Fruit fly (Drosophila melanogaster) whole organism, embryonic: Measurements from ENCODE around the gene kay.

Experiments used
- Bgb ChIP-seq: fragments of 200-800 bp; sonication (Bioruptor generic); IDR thresholded peaks from 2 replicates; pipeline ENCODE4 v1.3.6; 2022; ENCODE audit warnings: missing biosample characterization, missing genetic modification characterization; ENCODE audit not compliant: partially characterized antibody
- CG10274 ChIP-seq: fragments of 200-800 bp; sonication (Bioruptor generic); optimal IDR thresholded peaks from 3 replicates; lab custom pipeline; 2017; ENCODE audit warnings: missing biosample characterization, mild to moderate bottlenecking, missing genetic modification characterization
- CG10543 ChIP-seq: fragments of 200-800 bp; sonication (Bioruptor generic); optimal IDR thresholded peaks from 3 replicates; lab custom pipeline; 2017; ENCODE audit warnings: missing biosample characterization, mild to moderate bottlenecking, missing genetic modification characterization, moderate library complexity
- CG10565 ChIP-seq: fragments of 200-800 bp; sonication (Bioruptor generic); optimal IDR thresholded peaks from 3 replicates; lab custom pipeline; 2016; ENCODE audit warnings: missing biosample characterization, mild to moderate bottlenecking, missing genetic modification characterization
- CG12219 ChIP-seq: fragments of 200-800 bp; sonication (Bioruptor generic); optimal IDR thresholded peaks from 3 replicates; lab custom pipeline; 2018; ENCODE audit warnings: missing biosample characterization, mild to moderate bottlenecking, missing genetic modification characterization
- CG12659 ChIP-seq: fragments of 200-800 bp; sonication (Bioruptor generic); optimal IDR thresholded peaks from 3 replicates; lab custom pipeline; 2017; ENCODE audit warnings: mild to moderate bottlenecking, missing biosample characterization, missing genetic modification reagents, missing genetic modification characterization
- CG12744 ChIP-seq: fragments of 200-800 bp; sonication (Bioruptor generic); optimal IDR thresholded peaks from 2 replicates; lab custom pipeline; 2016; ENCODE audit warnings: missing biosample characterization, missing genetic modification characterization
- CG13894 ChIP-seq: fragments of 200-800 bp; sonication (Bioruptor generic); optimal IDR thresholded peaks from 3 replicates; lab custom pipeline; 2018; ENCODE audit warnings: missing biosample characterization, mild to moderate bottlenecking, missing genetic modification characterization, moderate library complexity
- CG17359 ChIP-seq: fragments of 200-800 bp; sonication (Bioruptor generic); optimal IDR thresholded peaks from 3 replicates; lab custom pipeline; 2018; ENCODE audit warnings: missing biosample characterization, mild to moderate bottlenecking, missing genetic modification characterization, moderate library complexity
- CG17912 ChIP-seq: fragments of 200-800 bp; sonication (Bioruptor generic); optimal IDR thresholded peaks from 2 replicates; lab custom pipeline; 2018; ENCODE audit warnings: missing biosample characterization, mild to moderate bottlenecking, missing genetic modification characterization
- CG2199 ChIP-seq: fragments of 200-800 bp; sonication (Bioruptor generic); IDR thresholded peaks from 3 replicates; pipeline ENCODE4 v1.3.6; 2022; ENCODE audit warnings: missing biosample characterization, missing genetic modification characterization
- CG2202 ChIP-seq: fragments of 200-800 bp; sonication (Bioruptor generic); optimal IDR thresholded peaks from 2 replicates; lab custom pipeline; 2018; ENCODE audit warnings: missing biosample characterization, mild to moderate bottlenecking, missing genetic modification characterization
- CG30403 ChIP-seq: fragments of 200-800 bp; sonication (Bioruptor generic); optimal IDR thresholded peaks from 3 replicates; lab custom pipeline; 2016; ENCODE audit warnings: missing biosample characterization, missing genetic modification characterization
- CG31365 ChIP-seq: fragments of 200-800 bp; sonication (Bioruptor generic); optimal IDR thresholded peaks from 2 replicates; lab custom pipeline; 2018; ENCODE audit warnings: missing biosample characterization, mild to moderate bottlenecking, missing genetic modification characterization
- CG31441 ChIP-seq: fragments of 200-800 bp; sonication (Bioruptor generic); IDR thresholded peaks from 2 replicates; pipeline ENCODE4 v1.3.6; 2022; ENCODE audit warnings: missing biosample characterization, missing genetic modification characterization
- CG3163 ChIP-seq: fragments of 200-800 bp; sonication (Bioruptor generic); optimal IDR thresholded peaks from 3 replicates; lab custom pipeline; 2016; ENCODE audit warnings: missing biosample characterization, missing genetic modification characterization
- CG3847 ChIP-seq: fragments of 200-800 bp; sonication (Bioruptor generic); IDR thresholded peaks from 2 replicates; pipeline ENCODE4 v1.3.6; 2022; ENCODE audit warnings: missing biosample characterization, missing genetic modification characterization
- CG4617 ChIP-seq: fragments of 200-800 bp; sonication (Bioruptor generic); optimal IDR thresholded peaks from 3 replicates; lab custom pipeline; 2016; ENCODE audit warnings: missing biosample characterization, missing genetic modification characterization, borderline replicate concordance
- CG6175 ChIP-seq: fragments of 200-800 bp; sonication (Bioruptor generic); IDR thresholded peaks from 3 replicates; pipeline ENCODE4 v1.3.6; 2022; ENCODE audit warnings: missing biosample characterization, missing genetic modification characterization
- CG6254 ChIP-seq: fragments of 200-800 bp; sonication (Bioruptor generic); optimal IDR thresholded peaks from 3 replicates; lab custom pipeline; 2017; ENCODE audit warnings: mild to moderate bottlenecking, missing biosample characterization, missing genetic modification reagents, missing genetic modification characterization
- CG9876 ChIP-seq: fragments of 200-800 bp; sonication (Bioruptor generic); optimal IDR thresholded peaks from 2 replicates; lab custom pipeline; 2016; ENCODE audit warnings: missing biosample characterization, missing genetic modification characterization
- Dad ChIP-seq: fragments of 200-800 bp; sonication (Bioruptor generic); optimal IDR thresholded peaks from 3 replicates; lab custom pipeline; 2016; ENCODE audit warnings: missing biosample characterization, missing genetic modification characterization
- Fer1 ChIP-seq: fragments of 200-800 bp; sonication (Bioruptor generic); optimal IDR thresholded peaks from 2 replicates; lab custom pipeline; 2017; ENCODE audit warnings: missing biosample characterization, mild to moderate bottlenecking, missing genetic modification characterization
- H15 ChIP-seq: fragments of 200-800 bp; sonication (Bioruptor generic); IDR thresholded peaks from 3 replicates; pipeline ENCODE4 v1.3.6; 2022; ENCODE audit warnings: missing biosample characterization, missing genetic modification characterization
- HLHmδ ChIP-seq: fragments of 200-800 bp; sonication (Bioruptor generic); optimal IDR thresholded peaks from 2 replicates; lab custom pipeline; 2018; ENCODE audit warnings: missing biosample characterization, mild to moderate bottlenecking, missing genetic modification characterization, moderate library complexity
- Kr ChIP-seq: fragments of 200-800 bp; sonication (Bioruptor generic); optimal IDR thresholded peaks from 2 replicates; lab custom pipeline; 2017; ENCODE audit warnings: missing biosample characterization, mild to moderate bottlenecking, missing genetic modification characterization
- Optix ChIP-seq: fragments of 200-800 bp; sonication (Bioruptor generic); IDR thresholded peaks from 3 replicates; pipeline ENCODE4 v1.3.6; 2022; ENCODE audit warnings: missing biosample characterization, missing genetic modification characterization
- PHDP ChIP-seq: fragments of 200-800 bp; sonication (Bioruptor generic); optimal IDR thresholded peaks from 3 replicates; lab custom pipeline; 2018; ENCODE audit warnings: missing biosample characterization, mild to moderate bottlenecking, missing genetic modification characterization, moderate library complexity
- Ptx1 ChIP-seq: fragments of 200-800 bp; sonication (Bioruptor generic); IDR thresholded peaks from 2 replicates; pipeline ENCODE4 v1.3.6; 2022; ENCODE audit warnings: missing biosample characterization, missing genetic modification characterization
- Sry-β ChIP-seq: fragments of 200-800 bp; sonication (Bioruptor generic); optimal IDR thresholded peaks from 2 replicates; lab custom pipeline; 2018; ENCODE audit warnings: missing biosample characterization, mild to moderate bottlenecking, missing genetic modification characterization, moderate library complexity
- Tbp ChIP-seq: fragments of >200 bp; optimal IDR thresholded peaks from 2 replicates; lab custom pipeline; 2018; ENCODE audit warnings: missing biosample characterization, missing genetic modification characterization
- aop ChIP-seq: fragments of 200-800 bp; sonication (Bioruptor generic); IDR thresholded peaks from 2 replicates; pipeline ENCODE4 v1.3.6; 2022; ENCODE audit warnings: missing biosample characterization, missing genetic modification characterization
- ato ChIP-seq: fragments of 200-800 bp; sonication (Bioruptor generic); IDR thresholded peaks from 2 replicates; pipeline ENCODE4 v1.3.6; 2022; ENCODE audit warnings: missing biosample characterization, missing genetic modification characterization; ENCODE audit not compliant: partially characterized antibody
- az2 ChIP-seq: fragments of 200-800 bp; sonication (Bioruptor generic); optimal IDR thresholded peaks from 3 replicates; lab custom pipeline; 2016; ENCODE audit warnings: missing biosample characterization, missing genetic modification characterization
- bbx ChIP-seq: fragments of 200-800 bp; sonication (Bioruptor generic); IDR thresholded peaks from 2 replicates; pipeline ENCODE4 v1.3.6; 2022; ENCODE audit warnings: missing biosample characterization, missing genetic modification characterization; ENCODE audit not compliant: partially characterized antibody
- cas ChIP-seq: fragments of 200-800 bp; sonication (Bioruptor generic); IDR thresholded peaks from 2 replicates; pipeline ENCODE4 v1.3.6; 2022; ENCODE audit warnings: missing biosample characterization, missing genetic modification characterization
- crp ChIP-seq, 2 experiments: fragments of 200-800 bp; sonication (Bioruptor generic); optimal IDR thresholded peaks; 2 replicates in 1 of 2; 3 replicates in 1 of 2; lab custom pipeline; 2017; ENCODE audit warnings: missing biosample characterization in 2 of 2, missing genetic modification characterization in 2 of 2, mild to moderate bottlenecking in 1 of 2, moderate library complexity in 1 of 2
- esg ChIP-seq: fragments of 200-800 bp; sonication (Bioruptor generic); conservative IDR thresholded peaks from 2 replicates; pipeline ENCODE4 v1.3.6; 2022; ENCODE audit warnings: missing biosample characterization, missing genetic modification characterization
- fd3F ChIP-seq: fragments of 200-800 bp; sonication (Bioruptor generic); optimal IDR thresholded peaks from 2 replicates; lab custom pipeline; 2018; ENCODE audit warnings: missing biosample characterization, mild to moderate bottlenecking, missing genetic modification characterization, moderate library complexity
- gce ChIP-seq: fragments of 200-800 bp; sonication (Bioruptor generic); IDR thresholded peaks from 3 replicates; pipeline ENCODE4 v1.3.6; 2022; ENCODE audit warnings: missing biosample characterization, missing genetic modification characterization
- jumu ChIP-seq: fragments of 200-800 bp; sonication (Bioruptor generic); optimal IDR thresholded peaks from 3 replicates; lab custom pipeline; 2016; ENCODE audit warnings: missing biosample characterization, missing genetic modification characterization
- knrl ChIP-seq: fragments of 200-800 bp; sonication (Bioruptor generic); IDR thresholded peaks from 3 replicates; pipeline ENCODE4 v1.3.6; 2022; ENCODE audit warnings: missing biosample characterization, missing genetic modification characterization; ENCODE audit not compliant: partially characterized antibody
- nmo ChIP-seq: fragments of 200-800 bp; sonication (Bioruptor generic); optimal IDR thresholded peaks from 2 replicates; lab custom pipeline; 2018; ENCODE audit warnings: missing biosample characterization, mild to moderate bottlenecking, missing genetic modification characterization, moderate library complexity
- phol ChIP-seq: fragments of 200-800 bp; sonication (Bioruptor generic); optimal IDR thresholded peaks from 3 replicates; lab custom pipeline; 2018; ENCODE audit warnings: missing biosample characterization, mild to moderate bottlenecking, missing genetic modification characterization, moderate library complexity
- prd ChIP-seq, 3 experiments: fragments of >200 bp in 2 of 3; fragments of 200-800 bp in 1 of 3; sonication (Bioruptor generic) in 1 of 3; optimal IDR thresholded peaks in 2 of 3; IDR thresholded peaks in 1 of 3; 2 replicates in 2 of 3; 3 replicates in 1 of 3; pipeline versions ENCODE4 v1.3.6 to Lab custom; 2017 to 2022; ENCODE audit warnings: missing biosample characterization in 1 of 3, missing genetic modification characterization in 1 of 3
- sob ChIP-seq: fragments of 200-800 bp; sonication (Bioruptor generic); IDR thresholded peaks from 2 replicates; pipeline ENCODE4 v1.3.6; 2022; ENCODE audit warnings: missing biosample characterization, missing genetic modification characterization
- sug ChIP-seq: fragments of 200-800 bp; optimal IDR thresholded peaks from 2 replicates; lab custom pipeline; 2019; ENCODE audit warnings: missing biosample characterization, mild to moderate bottlenecking, missing genetic modification characterization, moderate library complexity
- tgo ChIP-seq: fragments of 200-800 bp; sonication (Bioruptor generic); IDR thresholded peaks from 3 replicates; pipeline ENCODE4 v1.3.6; 2022; ENCODE audit warnings: missing biosample characterization, missing genetic modification characterization
- vnd ChIP-seq: fragments of 200-800 bp; sonication (Bioruptor generic); IDR thresholded peaks from 3 replicates; pipeline ENCODE4 v1.3.6; 2022; ENCODE audit warnings: missing biosample characterization, missing genetic modification characterization; ENCODE audit not compliant: partially characterized antibody

kay gene

dm6 chr3R:29773833-29774324 lies 8.1 kb downstream of the kay start (continued):
- peak; percentile 70 for TF ChIP-seq sob
- no peak for TF ChIP-seq knrl (GFP tag; lab: Robert Waterston, UW)
- TF ChIP-seq Sry-β (GFP tag; lab: Kevin White, UChicago) = no peak
- TF ChIP-seq H15 (GFP tag; lab: Robert Waterston, UW) = peak; percentile 61; the same call in 2 of the 3 replicates
- TF ChIP-seq tgo (GFP tag; lab: Robert Waterston, UW) = peak; percentile 80
- TF ChIP-seq CG4617 (GFP tag; lab: Kevin White, UChicago) = peak; percentile 19
- peak; percentile 82 for TF ChIP-seq CG30403 (GFP tag; lab: Kevin White, UChicago)
- TF ChIP-seq gce (GFP tag; lab: Robert Waterston, UW) = no peak
- TF ChIP-seq aop (GFP tag; lab: Robert Waterston, UW) = no peak
- no peak for TF ChIP-seq prd (optimal IDR thresholded peaks at IDR 0.05; lab: Kevin White, UChicago)
- TF ChIP-seq prd (GFP tag; IDR thresholded peaks at IDR 0.05; lab: Robert Waterston, UW) = peak; percentile 80
- TF ChIP-seq CG10274 (GFP tag; lab: Kevin White, UChicago) = peak; percentile 92
- peak; percentile 99 for TF ChIP-seq CG13894 (tag; lab: Kevin White, UChicago)
- TF ChIP-seq Kr (GFP tag; lab: Kevin White, UChicago) = no peak
- no peak for TF ChIP-seq CG2199 (GFP tag; lab: Robert Waterston, UW)
- no peak for TF ChIP-seq ato (GFP tag; lab: Robert Waterston, UW)
- TF ChIP-seq Tbp = no peak
- TF ChIP-seq Optix (GFP tag; lab: Robert Waterston, UW) = peak; percentile 70; the same call in 1 of the 3 replicates
- TF ChIP-seq jumu (GFP tag; lab: Kevin White, UChicago) = peak; percentile 53
- peak; percentile 57 for TF ChIP-seq CG17359 (tag; lab: Kevin White, UChicago)
- no peak for TF ChIP-seq Bgb (GFP tag; lab: Robert Waterston, UW)
- peak; percentile 26 for TF ChIP-seq Dad (GFP tag; lab: Kevin White, UChicago)
- peak; percentile 83 for TF ChIP-seq nmo (GFP tag; lab: Kevin White, UChicago)
- TF ChIP-seq CG12219 (GFP tag; lab: Kevin White, UChicago) = peak; percentile 59
- peak; percentile 40 for TF ChIP-seq CG31365 (tag; lab: Kevin White, UChicago)
- peak in 1 of 2 experiments; percentile 30 for TF ChIP-seq crp (GFP tag; optimal IDR thresholded peaks at IDR 0.05; lab: Kevin White, UChicago)
- no peak for TF ChIP-seq bbx (GFP tag; lab: Robert Waterston, UW)
- peak; percentile 61 for TF ChIP-seq cas (GFP tag; lab: Robert Waterston, UW)
- peak; percentile 21 for TF ChIP-seq CG6254
- TF ChIP-seq vnd (GFP tag; lab: Robert Waterston, UW) = no peak
- peak; percentile 67 for TF ChIP-seq phol
- peak; percentile 82 for TF ChIP-seq CG3847 (GFP tag; lab: Robert Waterston, UW)
- peak; percentile 9 for TF ChIP-seq CG12744 (GFP tag; lab: Kevin White, UChicago)
- TF ChIP-seq CG10543 (GFP tag; lab: Kevin White, UChicago) = peak; percentile 69
- peak; percentile 81 for TF ChIP-seq fd3F (GFP tag; lab: Kevin White, UChicago)
- TF ChIP-seq Ptx1 (GFP tag; lab: Robert Waterston, UW) = peak; percentile 78
- peak; percentile 61 for TF ChIP-seq Fer1
- TF ChIP-seq PHDP = peak; percentile 74
- TF ChIP-seq sug = peak; percentile 40
- peak; percentile 60 for TF ChIP-seq esg (GFP tag; lab: Robert Waterston, UW)
- TF ChIP-seq az2 = peak; percentile 65
- no peak for TF ChIP-seq HLHmδ
- no peak for TF ChIP-seq CG10565
- TF ChIP-seq CG6175 (GFP tag; lab: Robert Waterston, UW) = peak; percentile 71; the same call in 2 of the 3 replicates
- no peak for TF ChIP-seq CG17912 (GFP tag; lab: Kevin White, UChicago)
- peak; percentile 57 for TF ChIP-seq CG3163
- TF ChIP-seq CG31441 (GFP tag; lab: Robert Waterston, UW) = peak; percentile 54; the same call in 1 of the 2 replicates
- TF ChIP-seq CG9876 = no peak
- TF ChIP-seq CG2202 (tag; lab: Kevin White, UChicago) = no peak
- peak; percentile 76 for TF ChIP-seq CG12659
